Worm (Caenorhabditis elegans) whole organism, late embryonic: Measurements from ENCODE around the gene gst-7.
"Not testable (repeated sequence)": the region's sequence is repeated elsewhere in the genome, so short reads cannot be mapped to it uniquely, and the experiment has no call there.

ENCODE experiments used
- F13H6.1 ChIP-seq: sonication (generic microtip); optimal IDR thresholded peaks from 2 replicates; lab custom pipeline; 2016; ENCODE audit warnings: missing genetic modification characterization, missing compliant biosample characterization
- K09A11.1 ChIP-seq: sonication (generic microtip); optimal IDR thresholded peaks from 2 replicates; lab custom pipeline; 2017; ENCODE audit warnings: antibody characterized with exemption, mild to moderate bottlenecking, missing genetic modification characterization, missing compliant biosample characterization; ENCODE audit not compliant: insufficient read depth
- Y22D7AL.16 ChIP-seq: sonication (generic microtip); optimal IDR thresholded peaks from 2 replicates; lab custom pipeline; 2016; ENCODE audit warnings: missing genetic modification characterization, missing compliant biosample characterization
- ceh-18 ChIP-seq: sonication (generic microtip); optimal IDR thresholded peaks from 2 replicates; lab custom pipeline; 2016; ENCODE audit warnings: missing genetic modification characterization, missing compliant biosample characterization
- ceh-24 ChIP-seq: sonication (generic microtip); optimal IDR thresholded peaks from 2 replicates; lab custom pipeline; 2016; ENCODE audit warnings: mild to moderate bottlenecking, missing genetic modification characterization, missing compliant biosample characterization
- ceh-31 ChIP-seq: sonication (generic microtip); optimal IDR thresholded peaks from 2 replicates; lab custom pipeline; 2016; ENCODE audit warnings: missing genetic modification characterization, missing compliant biosample characterization
- ceh-34 ChIP-seq: sonication (generic microtip); optimal IDR thresholded peaks from 2 replicates; lab custom pipeline; 2016; ENCODE audit warnings: mild to moderate bottlenecking, missing genetic modification characterization, missing compliant biosample characterization
- dmd-4 ChIP-seq: sonication (generic microtip); optimal IDR thresholded peaks from 2 replicates; lab custom pipeline; 2016; ENCODE audit warnings: borderline replicate concordance, missing genetic modification characterization, missing compliant biosample characterization
- elt-4 ChIP-seq: sonication (generic microtip); optimal IDR thresholded peaks from 2 replicates; lab custom pipeline; 2016; ENCODE audit warnings: missing genetic modification characterization, missing compliant biosample characterization
- fkh-10 ChIP-seq: fragments of 150-350 bp; optimal IDR thresholded peaks from 2 replicates; lab custom pipeline; 2014; ENCODE audit warnings: missing biosample characterization, missing genetic modification reagents, missing genetic modification characterization
- gmeb-2 ChIP-seq: sonication (generic microtip); optimal IDR thresholded peaks from 2 replicates; lab custom pipeline; 2016; ENCODE audit warnings: missing genetic modification characterization, inconsistent platforms, missing compliant biosample characterization
- hlh-6 ChIP-seq: sonication (generic microtip); optimal IDR thresholded peaks from 2 replicates; lab custom pipeline; 2016; ENCODE audit warnings: missing genotype, missing genetic modification characterization, missing compliant biosample characterization
- hlh-8 ChIP-seq: sonication (generic microtip); optimal IDR thresholded peaks from 2 replicates; lab custom pipeline; 2016; ENCODE audit warnings: missing genotype, missing genetic modification characterization, missing compliant biosample characterization
- madf-2 ChIP-seq: sonication (generic microtip); optimal IDR thresholded peaks from 2 replicates; lab custom pipeline; 2017; ENCODE audit warnings: missing genetic modification characterization, missing compliant biosample characterization
- nfya-1 ChIP-seq: sonication (generic microtip); optimal IDR thresholded peaks from 2 replicates; lab custom pipeline; 2017; ENCODE audit warnings: missing genetic modification characterization, mild to moderate bottlenecking, missing compliant biosample characterization, antibody characterized with exemption, moderate library complexity
- nhr-11 ChIP-seq: fragments of 150-350 bp; optimal IDR thresholded peaks from 2 replicates; lab custom pipeline; 2014; ENCODE audit warnings: missing biosample characterization, missing genetic modification characterization
- nhr-232 ChIP-seq: sonication (generic microtip); optimal IDR thresholded peaks from 2 replicates; lab custom pipeline; 2016; ENCODE audit warnings: missing genetic modification characterization, missing compliant biosample characterization
- odd-2 ChIP-seq: sonication (generic microtip); optimal IDR thresholded peaks from 2 replicates; lab custom pipeline; 2017; ENCODE audit warnings: antibody characterized with exemption, mild to moderate bottlenecking, missing genetic modification characterization, missing compliant biosample characterization
- pax-1 ChIP-seq: fragments of 150-350 bp; optimal IDR thresholded peaks from 2 replicates; lab custom pipeline; 2014; ENCODE audit warnings: missing biosample characterization, missing genetic modification characterization
- pha-4 ChIP-seq: fragments of 150-350 bp; optimal IDR thresholded peaks from 2 replicates; lab custom pipeline; 2018; ENCODE audit warnings: missing biosample characterization, missing genetic modification reagents, missing genetic modification characterization
- pros-1 ChIP-seq: fragments of 150-350 bp; optimal IDR thresholded peaks from 2 replicates; lab custom pipeline; 2014; ENCODE audit warnings: missing biosample characterization, missing genetic modification reagents, missing genetic modification characterization
- ref-2 ChIP-seq: sonication (generic microtip); optimal IDR thresholded peaks from 2 replicates; lab custom pipeline; 2016; ENCODE audit warnings: missing genetic modification characterization, missing compliant biosample characterization
- sox-4 ChIP-seq: sonication (generic microtip); optimal IDR thresholded peaks from 2 replicates; lab custom pipeline; 2017; ENCODE audit warnings: mild to moderate bottlenecking, missing genetic modification characterization, inconsistent platforms, missing compliant biosample characterization
- syd-9 ChIP-seq: sonication (generic microtip); optimal IDR thresholded peaks from 2 replicates; lab custom pipeline; 2016; ENCODE audit warnings: mild to moderate bottlenecking, missing genetic modification characterization, moderate library complexity, missing compliant biosample characterization
- tbx-2 ChIP-seq: sonication (generic microtip); optimal IDR thresholded peaks from 2 replicates; lab custom pipeline; 2016; ENCODE audit warnings: missing genetic modification characterization, missing compliant biosample characterization
- ttx-3 ChIP-seq: sonication (generic microtip); optimal IDR thresholded peaks from 2 replicates; lab custom pipeline; 2016; ENCODE audit warnings: missing genetic modification reagents, missing genetic modification characterization, missing compliant biosample characterization
- unc-3 ChIP-seq, 2 experiments: fragments of 200-800 bp in 1 of 2; sonication (Bioruptor generic) in 1 of 2; sonication (generic microtip) in 1 of 2; conservative IDR thresholded peaks in 1 of 2; optimal IDR thresholded peaks in 1 of 2; 2 replicates each; pipeline versions ENCODE4 v1.3.6 to Lab custom; 2016 to 2022; ENCODE audit warnings: missing compliant biosample characterization in 2 of 2, missing genetic modification characterization in 2 of 2, missing genetic modification reagents in 1 of 2
- ztf-16 ChIP-seq: sonication (generic microtip); optimal IDR thresholded peaks from 2 replicates; lab custom pipeline; 2017; ENCODE audit warnings: missing genetic modification characterization, missing compliant biosample characterization

Gene gst-7

DNA sequence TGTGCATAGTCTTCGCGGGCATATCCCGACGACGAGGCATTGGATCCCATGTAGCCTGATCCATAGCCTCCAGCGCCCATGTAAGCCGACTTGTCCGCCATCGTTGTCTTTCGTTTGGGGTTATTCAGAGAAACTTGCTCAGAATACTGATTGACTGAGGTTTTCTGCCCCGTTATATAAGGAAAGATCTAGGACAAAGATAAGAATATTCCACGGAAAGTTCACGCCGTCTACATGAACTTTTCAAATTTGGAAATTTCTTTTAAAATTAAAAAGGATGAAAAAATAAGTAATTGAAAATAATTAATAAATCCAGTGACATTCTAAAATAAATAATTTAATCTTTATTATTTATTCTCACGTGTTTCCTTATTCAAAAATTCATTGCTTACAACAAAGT lies 21.6 kb upstream of the gst-7 start, which contains the start of the genes nspd-5 and F11G11.4:
Gene nspd-5 (minus strand): TSS at position 101 of the 400 bp plus-strand sequence.
Gene F11G11.4 (plus strand): TSS at position 335 of the 400 bp plus-strand sequence.
- not testable (repeated sequence) for TF ChIP-seq syd-9 (tag; lab: Kevin White, UChicago); K09A11.1 (tag; lab: Kevin White, UChicago); unc-3 (GFP tag; conservative IDR thresholded peaks at IDR 0.05; lab: Robert Waterston, UW); unc-3 (tag; optimal IDR thresholded peaks at IDR 0.05; lab: Kevin White, UChicago)

DNA sequence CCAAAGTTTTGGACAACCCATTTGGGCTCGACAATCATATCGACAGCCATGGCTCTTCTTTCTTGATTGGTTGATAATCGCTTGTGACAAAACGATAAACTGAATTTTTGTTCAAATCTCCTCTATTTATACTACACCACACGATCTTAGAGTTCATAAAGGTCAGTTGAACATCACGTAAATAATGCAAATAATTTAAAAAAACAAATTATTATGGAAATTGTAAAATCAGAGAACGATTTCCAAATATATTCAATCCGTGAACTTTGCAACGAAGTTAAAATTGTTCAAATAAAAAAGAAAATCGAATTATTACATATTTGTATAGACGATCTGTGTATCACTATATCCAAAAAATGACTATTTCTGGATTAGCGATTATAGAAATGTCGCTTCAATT lies 18.5 kb upstream of the gst-7 start, which contains the start of the genes mpst-4 and F11G11.14:
Gene mpst-4 (minus strand): TSS at position 101 of the 400 bp plus-strand sequence.
Gene F11G11.14 (plus strand): TSS at position 325 of the 400 bp plus-strand sequence.
- TF ChIP-seq hlh-8: no peak
- TF ChIP-seq nhr-232 (tag; lab: Kevin White, UChicago): no peak
- no peak for TF ChIP-seq madf-2 (tag; lab: Kevin White, UChicago)

DNA sequence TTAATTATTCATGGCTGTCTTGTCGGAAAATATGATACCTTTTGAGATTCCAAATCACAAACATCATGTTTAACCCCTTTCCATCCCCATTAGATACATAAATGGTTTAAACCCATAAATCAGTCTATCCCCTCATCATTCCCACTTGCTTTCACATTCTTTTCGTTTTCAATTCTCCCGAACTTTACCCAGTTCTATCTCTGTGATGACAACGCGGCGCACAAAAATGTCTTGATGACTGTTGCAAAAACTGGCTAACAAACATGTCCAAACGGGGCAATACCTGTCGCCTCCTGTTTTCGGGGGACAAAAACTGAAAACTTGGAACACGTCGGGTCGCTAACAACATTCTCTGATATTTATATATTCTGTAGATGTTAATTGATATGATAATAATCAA lies 15.8 kb upstream of the gst-7 start:
- TF ChIP-seq dmd-4 (tag; lab: Kevin White, UChicago) (no peak), pha-4 (no peak), pax-1 (no peak), odd-2 (tag; lab: Kevin White, UChicago) (no peak), ceh-24 (tag; lab: Kevin White, UChicago) (no peak), ttx-3 (no peak), sox-4 (tag; lab: Kevin White, UChicago) (no peak), ceh-18 (no peak), Y22D7AL.16 (tag; lab: Kevin White, UChicago) (no peak), tbx-2 (no peak), F13H6.1 (tag; lab: Kevin White, UChicago) (no peak)

DNA sequence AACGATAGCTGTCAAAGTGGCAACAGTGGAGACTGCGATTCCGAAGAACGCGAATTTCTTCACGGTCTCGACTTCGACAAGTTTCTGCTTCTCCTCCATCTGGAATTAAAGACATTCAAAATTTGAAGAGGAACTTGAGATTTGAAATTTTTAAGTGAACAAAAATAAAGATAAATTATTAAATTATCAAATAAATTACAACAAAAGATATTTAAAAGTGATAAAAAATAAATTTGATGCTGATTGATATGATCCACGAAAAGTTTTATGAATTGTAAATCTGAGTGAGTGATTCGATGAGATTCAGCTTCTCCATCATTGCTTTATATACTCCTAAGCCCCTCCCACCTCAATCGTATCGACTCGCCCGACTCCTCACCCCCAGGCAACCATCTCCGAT lies 14.4 kb upstream of the gst-7 start, which contains the start of gene col-17:
Gene col-17 (minus strand): TSS at position 101 of the 400 bp plus-strand sequence.
- no peak for TF ChIP-seq pros-1 (tag; lab: Kevin White, UChicago)
- TF ChIP-seq nhr-232 (tag; lab: Kevin White, UChicago): no peak
- TF ChIP-seq unc-3 (GFP tag; conservative IDR thresholded peaks at IDR 0.05; lab: Robert Waterston, UW): no peak
- TF ChIP-seq unc-3 (tag; optimal IDR thresholded peaks at IDR 0.05; lab: Kevin White, UChicago): no peak
- TF ChIP-seq hlh-6 (tag; lab: Kevin White, UChicago): no peak
- no peak for TF ChIP-seq nfya-1 (tag; lab: Kevin White, UChicago)
- no peak for TF ChIP-seq ref-2
- no peak for TF ChIP-seq pha-4

DNA sequence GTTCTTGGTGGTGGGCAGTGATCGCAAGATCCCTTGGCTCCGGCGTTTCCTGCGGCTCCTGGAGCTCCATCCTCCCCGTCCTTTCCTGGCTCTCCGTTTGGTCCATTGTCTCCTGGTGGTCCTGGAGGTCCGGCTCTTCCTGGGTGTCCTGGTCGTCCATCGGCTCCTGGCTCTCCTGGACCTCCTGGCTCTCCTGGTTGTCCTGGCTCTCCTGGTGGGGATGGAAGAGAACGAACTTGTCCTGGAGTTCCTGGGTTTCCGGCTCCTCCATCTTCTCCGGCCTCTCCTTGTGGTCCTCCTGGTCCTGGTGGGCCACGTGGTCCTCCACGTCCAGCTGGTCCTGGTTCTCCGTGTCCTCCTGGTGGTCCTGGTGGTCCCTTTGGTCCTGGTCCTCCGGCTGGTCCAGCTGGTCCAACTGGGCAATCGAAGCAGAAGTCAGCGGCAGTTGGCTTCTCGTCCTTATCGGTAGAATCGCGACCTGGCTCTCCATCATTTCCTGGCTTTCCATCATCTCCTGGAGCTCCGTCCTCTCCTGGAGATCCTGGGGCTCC lies 12.0 kb upstream of the gst-7 start:
- TF ChIP-seq elt-4 (tag; lab: Kevin White, UChicago) (peak; percentile 86), ceh-31 (tag; lab: Kevin White, UChicago) (peak; percentile 18), nhr-11 (tag; lab: Kevin White, UChicago) (no peak), hlh-6 (tag; lab: Kevin White, UChicago) (peak; percentile 9)

DNA sequence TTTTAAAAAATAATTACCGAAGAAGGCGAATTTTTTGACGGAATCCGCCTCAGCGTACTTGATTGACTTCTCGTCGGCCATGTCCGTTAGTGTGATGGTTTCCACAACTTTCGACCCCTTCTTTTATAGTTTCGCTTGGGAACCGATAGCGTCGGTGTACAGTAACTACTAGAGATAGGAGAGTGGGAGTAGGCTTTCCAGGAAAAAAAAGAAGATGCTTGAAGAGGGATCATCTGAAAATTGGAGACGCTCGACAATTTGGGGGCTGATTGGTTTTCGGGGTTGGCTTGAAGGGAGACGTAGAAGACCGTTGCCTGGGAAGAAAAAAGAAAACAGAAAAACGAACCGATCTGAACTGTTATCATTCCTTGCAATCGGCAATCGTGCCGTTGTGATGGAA lies 11.2 kb upstream of the gst-7 start, which contains the start of gene col-20:
Gene col-20 (minus strand): TSS at position 101 of the 400 bp plus-strand sequence.
- no peak for TF ChIP-seq ztf-16 (tag; lab: Kevin White, UChicago)

DNA sequence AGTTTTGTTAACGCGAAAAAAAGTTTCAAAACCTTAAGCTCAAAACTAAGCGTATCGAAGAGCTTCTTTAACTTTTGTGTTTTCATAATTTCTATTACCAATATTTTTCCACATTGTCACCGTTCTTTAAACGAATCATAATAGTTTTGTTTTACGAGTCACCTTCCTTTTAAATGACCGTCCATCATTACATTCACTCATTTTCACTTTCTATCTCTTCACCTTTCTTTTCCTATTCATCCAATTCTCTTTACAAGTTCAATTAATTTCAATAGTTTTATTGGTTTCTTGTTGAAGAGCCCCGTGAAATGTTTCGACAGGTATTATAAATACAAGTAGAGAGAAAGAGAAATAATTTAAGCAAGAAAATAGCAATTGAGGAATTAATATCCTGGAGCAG lies 10.0 kb upstream of the gst-7 start:
- TF ChIP-seq ttx-3: no peak
- no peak for TF ChIP-seq tbx-2
- TF ChIP-seq fkh-10: no peak

DNA sequence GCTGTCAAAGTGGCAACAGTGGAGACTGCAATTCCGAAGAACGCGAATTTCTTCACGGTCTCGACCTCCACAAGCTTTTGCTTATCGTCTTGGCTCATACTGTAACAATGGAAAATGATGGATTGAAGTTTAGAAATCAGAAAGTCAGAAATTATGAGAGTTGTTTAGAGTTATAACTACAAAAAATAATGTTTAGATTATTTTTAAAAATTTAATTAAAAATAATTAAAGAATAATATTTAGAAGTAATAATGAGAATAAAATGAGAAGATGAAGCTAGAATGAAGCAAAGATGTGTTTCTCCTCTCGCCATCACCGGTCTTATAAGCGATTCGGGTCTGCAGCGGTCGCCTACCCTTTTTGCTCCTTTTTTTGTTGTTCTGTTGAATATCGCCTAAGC lies 8.8 kb upstream of the gst-7 start, which contains the start of gene col-73:
Gene col-73 (minus strand): TSS at position 101 of the 400 bp plus-strand sequence.
- TF ChIP-seq ceh-34 (tag; lab: Kevin White, UChicago) (no peak), ceh-31 (tag; lab: Kevin White, UChicago) (no peak), odd-2 (tag; lab: Kevin White, UChicago) (no peak), gmeb-2 (tag; lab: Kevin White, UChicago) (no peak)
